Fruit fly (Drosophila melanogaster): Measurements from ENCODE around the gene CCDC151.

dm6 chr3L:11832360-11833295 is 48.6 kb upstream of the CCDC151 start:
- no peak for TF ChIP-seq vri (GFP tag; optimal IDR thresholded peaks at IDR 0.05)
- no peak for TF ChIP-seq fd85E (GFP tag; optimal IDR thresholded peaks at IDR 0.05)
- no peak for TF ChIP-seq CG34406 (GFP tag; optimal IDR thresholded peaks at IDR 0.05)
- TF ChIP-seq CG6808 (GFP tag; optimal IDR thresholded peaks at IDR 0.05), result no peak
- TF ChIP-seq CG8632 (GFP tag; optimal IDR thresholded peaks at IDR 0.05), result no peak
- TF ChIP-seq Sox102F (GFP tag; optimal IDR thresholded peaks at IDR 0.05), result no peak
- TF ChIP-seq Hr39 (GFP tag; optimal IDR thresholded peaks at IDR 0.05), result no peak
- TF ChIP-seq Ets21C (GFP tag; optimal IDR thresholded peaks at IDR 0.05), result no peak
- no peak for TF ChIP-seq CG6854 (GFP tag; optimal IDR thresholded peaks at IDR 0.05)
- no peak for TF ChIP-seq dsx (GFP tag; optimal IDR thresholded peaks at IDR 0.05; ENCODE audit: poor library complexity, severe bottlenecking)
- no peak for TF ChIP-seq CG32006 (GFP tag; optimal IDR thresholded peaks at IDR 0.05)
- TF ChIP-seq CG16779 (tag; optimal IDR thresholded peaks at IDR 0.05), result no peak
- TF ChIP-seq Eip75B (GFP tag; optimal IDR thresholded peaks at IDR 0.05), result no peak
